Fruit fly (Drosophila melanogaster) whole organism, embryonic: ENCODE results near the gene ova.
A peak's percentile ranks its signal among the peaks of the same experiment; 100 is the strongest.

Experiments used
- Abd-B ChIP-seq: fragments of 200-800 bp; sonication (Bioruptor generic); optimal IDR thresholded peaks from 2 replicates; lab custom pipeline; 2018; ENCODE audit warnings: missing biosample characterization, mild to moderate bottlenecking, missing genetic modification characterization, moderate library complexity
- Adf1 ChIP-seq: fragments of 200-800 bp; sonication (Bioruptor generic); IDR thresholded peaks from 2 replicates; pipeline ENCODE4 v1.3.6; 2022; ENCODE audit warnings: missing biosample characterization, missing genetic modification characterization
- CG10267 ChIP-seq: fragments of 200-800 bp; sonication (Bioruptor generic); optimal IDR thresholded peaks from 2 replicates; lab custom pipeline; 2018; ENCODE audit warnings: missing biosample characterization, mild to moderate bottlenecking, missing genetic modification characterization, moderate library complexity
- CG10274 ChIP-seq: fragments of 200-800 bp; sonication (Bioruptor generic); optimal IDR thresholded peaks from 3 replicates; lab custom pipeline; 2017; ENCODE audit warnings: missing biosample characterization, mild to moderate bottlenecking, missing genetic modification characterization
- CG11247 ChIP-seq: fragments of 200-800 bp; sonication (Bioruptor generic); IDR thresholded peaks from 2 replicates; pipeline ENCODE4 v1.3.6; 2022; ENCODE audit warnings: missing biosample characterization, missing genetic modification characterization
- CG11723 ChIP-seq: fragments of 200-800 bp; sonication (Bioruptor generic); optimal IDR thresholded peaks from 2 replicates; lab custom pipeline; 2017; ENCODE audit warnings: missing biosample characterization, mild to moderate bottlenecking, missing genetic modification characterization
- CG12155 ChIP-seq: fragments of 200-800 bp; sonication (Bioruptor generic); optimal IDR thresholded peaks from 3 replicates; lab custom pipeline; 2016; ENCODE audit warnings: missing biosample characterization, missing genetic modification characterization
- CG12744 ChIP-seq: fragments of 200-800 bp; sonication (Bioruptor generic); optimal IDR thresholded peaks from 2 replicates; lab custom pipeline; 2016; ENCODE audit warnings: missing biosample characterization, missing genetic modification characterization
- CG12769 ChIP-seq: fragments of 200-800 bp; sonication (Bioruptor generic); optimal IDR thresholded peaks from 2 replicates; lab custom pipeline; 2019; ENCODE audit warnings: missing biosample characterization, mild to moderate bottlenecking, missing genetic modification characterization, moderate library complexity
- CG15601 ChIP-seq: fragments of 200-800 bp; sonication (Bioruptor generic); optimal IDR thresholded peaks from 3 replicates; lab custom pipeline; 2019; ENCODE audit warnings: missing biosample characterization, mild to moderate bottlenecking, missing genetic modification characterization, moderate library complexity
- CG1647 ChIP-seq: fragments of 200-800 bp; sonication (Bioruptor generic); optimal IDR thresholded peaks from 3 replicates; lab custom pipeline; 2016; ENCODE audit warnings: missing biosample characterization, missing genetic modification characterization
- CG18262 ChIP-seq: fragments of 200-800 bp; optimal IDR thresholded peaks from 3 replicates; lab custom pipeline; 2019; ENCODE audit warnings: missing biosample characterization, mild to moderate bottlenecking, missing genetic modification characterization, moderate library complexity
- CG18764 ChIP-seq: fragments of 200-800 bp; sonication (Bioruptor generic); optimal IDR thresholded peaks from 3 replicates; lab custom pipeline; 2016; ENCODE audit warnings: missing biosample characterization, missing genetic modification characterization
- CG30431 ChIP-seq: fragments of 200-800 bp; sonication (Bioruptor generic); optimal IDR thresholded peaks from 2 replicates; lab custom pipeline; 2017; ENCODE audit warnings: missing biosample characterization, missing genetic modification characterization
- CG4328 ChIP-seq: fragments of 200-800 bp; sonication (Bioruptor generic); optimal IDR thresholded peaks from 3 replicates; lab custom pipeline; 2017; ENCODE audit warnings: missing biosample characterization, missing genetic modification reagents, missing genetic modification characterization
- CG4424 ChIP-seq: fragments of 200-800 bp; sonication (Bioruptor generic); optimal IDR thresholded peaks from 3 replicates; lab custom pipeline; 2016; ENCODE audit warnings: missing biosample characterization, missing genetic modification characterization
- CG4820 ChIP-seq: fragments of 200-800 bp; sonication (Bioruptor generic); optimal IDR thresholded peaks from 3 replicates; lab custom pipeline; 2016; ENCODE audit warnings: missing biosample characterization, missing genetic modification characterization
- CG7745 ChIP-seq: fragments of 200-800 bp; sonication (Bioruptor generic); optimal IDR thresholded peaks from 2 replicates; lab custom pipeline; 2018; ENCODE audit warnings: missing biosample characterization, mild to moderate bottlenecking, missing genetic modification characterization, moderate library complexity
- CG8924 ChIP-seq: fragments of 200-800 bp; optimal IDR thresholded peaks from 3 replicates; lab custom pipeline; 2019; ENCODE audit warnings: missing biosample characterization, mild to moderate bottlenecking, missing genetic modification characterization, moderate library complexity
- CG9797 ChIP-seq: fragments of 200-800 bp; sonication (Bioruptor generic); optimal IDR thresholded peaks from 3 replicates; lab custom pipeline; 2018; ENCODE audit warnings: missing biosample characterization, mild to moderate bottlenecking, missing genetic modification characterization
- D ChIP-seq, 2 experiments: fragments of 200-800 bp in 1 of 2; fragments of >200 bp in 1 of 2; sonication (Bioruptor generic) in 1 of 2; optimal IDR thresholded peaks; 2 replicates in 1 of 2; 3 replicates in 1 of 2; lab custom pipeline; 2017; ENCODE audit warnings: mild to moderate bottlenecking in 1 of 2, missing biosample characterization in 1 of 2, missing genetic modification characterization in 1 of 2, missing genetic modification reagents in 1 of 2
- Dbx ChIP-seq: fragments of 200-800 bp; sonication (Bioruptor generic); IDR thresholded peaks from 3 replicates; pipeline ENCODE4 v1.3.6; 2022; ENCODE audit warnings: missing biosample characterization, missing genetic modification characterization
- Drgx ChIP-seq: fragments of 200-800 bp; sonication (Bioruptor generic); IDR thresholded peaks from 2 replicates; pipeline ENCODE4 v1.3.6; 2022; ENCODE audit warnings: missing biosample characterization, missing genetic modification characterization
- H2.0 ChIP-seq: fragments of 200-800 bp; sonication (Bioruptor generic); IDR thresholded peaks from 2 replicates; pipeline ENCODE4 v1.3.6; 2022; ENCODE audit warnings: missing biosample characterization, missing genetic modification characterization
- HHEX ChIP-seq: fragments of 200-800 bp; sonication (Bioruptor generic); optimal IDR thresholded peaks from 3 replicates; lab custom pipeline; 2017; ENCODE audit warnings: missing biosample characterization, mild to moderate bottlenecking, missing genetic modification characterization, missing genetic modification reagents
- HLH4C ChIP-seq: fragments of 200-800 bp; sonication (Bioruptor generic); IDR thresholded peaks from 3 replicates; pipeline ENCODE4 v1.3.6; 2022; ENCODE audit warnings: missing biosample characterization, missing genetic modification characterization; ENCODE audit not compliant: partially characterized antibody
- Jarid2 ChIP-seq: fragments of 200-800 bp; sonication (Bioruptor generic); optimal IDR thresholded peaks from 3 replicates; lab custom pipeline; 2017; ENCODE audit warnings: mild to moderate bottlenecking, missing biosample characterization, missing genetic modification reagents, missing genetic modification characterization
- Med ChIP-seq: fragments of 200-800 bp; sonication (Bioruptor generic); peaks from one replicate; lab custom pipeline; 2016; ENCODE audit warnings: missing biosample characterization, missing genetic modification characterization, mild to moderate bottlenecking, inconsistent platforms, moderate library complexity
- Meics ChIP-seq: fragments of 200-800 bp; sonication (Bioruptor generic); optimal IDR thresholded peaks from 2 replicates; lab custom pipeline; 2017; ENCODE audit warnings: missing biosample characterization, mild to moderate bottlenecking, missing genetic modification characterization
- Mes4 ChIP-seq: fragments of 200-800 bp; sonication (Bioruptor generic); optimal IDR thresholded peaks from 2 replicates; lab custom pipeline; 2016; ENCODE audit warnings: missing biosample characterization, missing genetic modification characterization
- Tbp ChIP-seq: fragments of >200 bp; optimal IDR thresholded peaks from 2 replicates; lab custom pipeline; 2018; ENCODE audit warnings: missing biosample characterization, missing genetic modification characterization
- Xbp1 ChIP-seq: fragments of 200-800 bp; sonication (Bioruptor generic); optimal IDR thresholded peaks from 3 replicates; lab custom pipeline; 2016; ENCODE audit warnings: missing biosample characterization, mild to moderate bottlenecking, missing genetic modification characterization
- al ChIP-seq: fragments of 200-800 bp; sonication (Bioruptor generic); IDR thresholded peaks from 2 replicates; pipeline ENCODE4 v1.3.6; 2022; ENCODE audit warnings: missing biosample characterization, missing genetic modification characterization
- ase ChIP-seq: fragments of 200-800 bp; sonication (Bioruptor generic); IDR thresholded peaks from 3 replicates; pipeline ENCODE4 v1.3.6; 2022; ENCODE audit warnings: missing biosample characterization, missing genetic modification characterization
- az2 ChIP-seq: fragments of 200-800 bp; sonication (Bioruptor generic); optimal IDR thresholded peaks from 3 replicates; lab custom pipeline; 2016; ENCODE audit warnings: missing biosample characterization, missing genetic modification characterization
- dmrt99B ChIP-seq: fragments of 200-800 bp; sonication (Bioruptor generic); optimal IDR thresholded peaks from 2 replicates; lab custom pipeline; 2018; ENCODE audit warnings: missing biosample characterization, mild to moderate bottlenecking, missing genetic modification characterization, moderate library complexity
- dpn ChIP-seq, 2 experiments: fragments of 200-800 bp; sonication (Bioruptor generic); optimal IDR thresholded peaks; 3 replicates each; lab custom pipeline; 2016; ENCODE audit warnings: missing biosample characterization in 2 of 2, missing genetic modification characterization in 2 of 2
- eyg ChIP-seq: fragments of 200-800 bp; sonication (Bioruptor generic); optimal IDR thresholded peaks from 3 replicates; lab custom pipeline; 2016; ENCODE audit warnings: missing biosample characterization, missing genetic modification characterization
- grau ChIP-seq: fragments of 200-800 bp; optimal IDR thresholded peaks from 3 replicates; lab custom pipeline; 2019; ENCODE audit warnings: missing biosample characterization, mild to moderate bottlenecking, missing genetic modification characterization, moderate library complexity
- h ChIP-seq: fragments of >200 bp; optimal IDR thresholded peaks from 2 replicates; lab custom pipeline; 2017
- jigr1 ChIP-seq: fragments of 200-800 bp; sonication (Bioruptor generic); IDR thresholded peaks from 3 replicates; pipeline ENCODE4 v1.3.6; 2022; ENCODE audit warnings: missing biosample characterization, missing genetic modification characterization
- pb ChIP-seq: fragments of 200-800 bp; sonication (Bioruptor generic); optimal IDR thresholded peaks from 3 replicates; lab custom pipeline; 2016; ENCODE audit warnings: missing biosample characterization, missing genetic modification characterization
- ranshi ChIP-seq: fragments of 200-800 bp; sonication (Bioruptor generic); IDR thresholded peaks from 2 replicates; pipeline ENCODE4 v1.3.6; 2022; ENCODE audit warnings: missing biosample characterization, missing genetic modification characterization
- sna ChIP-seq: fragments of 200-800 bp; sonication (Bioruptor generic); IDR thresholded peaks from 2 replicates; pipeline ENCODE4 v1.3.6; 2022; ENCODE audit warnings: missing biosample characterization, missing genetic modification characterization; ENCODE audit not compliant: partially characterized antibody
- tap ChIP-seq: fragments of 200-800 bp; optimal IDR thresholded peaks from 3 replicates; lab custom pipeline; 2019; ENCODE audit warnings: missing biosample characterization, mild to moderate bottlenecking, missing genetic modification characterization, moderate library complexity
- tll ChIP-seq, 2 experiments: fragments of 200-800 bp in 1 of 2; fragments of >200 bp in 1 of 2; sonication (Bioruptor generic) in 1 of 2; optimal IDR thresholded peaks; 2 replicates each; lab custom pipeline; 2017 to 2019; ENCODE audit warnings: missing biosample characterization in 2 of 2, missing genetic modification characterization in 2 of 2, mild to moderate bottlenecking in 1 of 2, moderate library complexity in 1 of 2
- z ChIP-seq: fragments of 200-800 bp; sonication (Bioruptor generic); IDR thresholded peaks from 3 replicates; pipeline ENCODE4 v1.3.6; 2022; ENCODE audit warnings: missing biosample characterization, missing genetic modification characterization
- zen2 ChIP-seq: fragments of 200-800 bp; sonication (Bioruptor generic); IDR thresholded peaks from 3 replicates; pipeline ENCODE4 v1.3.6; 2022; ENCODE audit warnings: missing biosample characterization, missing genetic modification characterization; ENCODE audit not compliant: partially characterized antibody

The ova gene

DNA sequence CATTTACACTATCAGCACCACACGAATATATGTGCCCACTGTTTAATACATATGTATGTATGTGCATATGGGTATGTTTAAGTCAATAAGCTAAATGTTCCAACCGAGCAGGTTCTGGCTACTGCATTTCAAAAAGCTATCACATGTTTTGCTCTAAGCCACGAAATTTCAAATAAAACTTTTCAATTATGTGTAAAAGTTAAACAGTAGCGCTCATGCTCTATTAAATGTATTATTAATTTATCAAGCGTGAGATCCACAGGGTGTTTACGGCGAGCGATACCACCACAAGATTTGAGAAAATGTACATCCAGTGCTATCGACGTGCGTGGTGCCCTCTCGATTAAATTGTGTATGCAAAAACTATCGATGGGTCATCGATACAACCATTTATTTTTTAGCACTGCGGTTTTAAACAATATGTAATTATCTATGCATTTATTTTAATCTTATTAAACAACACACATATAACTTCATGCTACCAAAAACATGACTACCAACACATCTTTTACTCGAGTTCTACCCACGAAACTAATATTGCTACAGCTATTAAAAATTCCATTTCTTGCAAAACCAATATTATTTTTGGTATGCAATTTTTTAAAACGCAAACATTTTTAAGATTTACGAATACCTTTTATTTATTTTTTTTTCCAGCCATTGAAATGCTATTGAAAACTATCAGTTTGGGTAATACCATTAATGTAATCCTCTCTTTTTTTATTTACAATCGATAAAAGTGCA lies 29.4 kb upstream of the ova start, which contains the start of gene Pten (continued):
- no peak for TF ChIP-seq CG11723 (GFP tag; lab: Kevin White, UChicago)
- no peak for TF ChIP-seq Jarid2 (GFP tag; lab: Kevin White, UChicago)
- peak; percentile 62 for TF ChIP-seq az2 (GFP tag; lab: Kevin White, UChicago)
- TF ChIP-seq CG15601 (tag; lab: Kevin White, UChicago): no peak
- peak; percentile 94 for TF ChIP-seq Med (GFP tag; lab: Kevin White, UChicago)
- peak; percentile 63 for TF ChIP-seq grau
- TF ChIP-seq CG11247 (GFP tag; lab: Robert Waterston, UW): no peak
- TF ChIP-seq Adf1 (GFP tag; lab: Robert Waterston, UW): no peak
- no peak for TF ChIP-seq dmrt99B (tag; lab: Kevin White, UChicago)
- no peak; the same call in 2 of the 3 replicates for TF ChIP-seq ase
- TF ChIP-seq h: no peak
- peak; percentile 88; the same call in 1 of the 3 replicates for TF ChIP-seq jigr1 (GFP tag; lab: Robert Waterston, UW)
- TF ChIP-seq CG18764 (GFP tag; lab: Kevin White, UChicago): peak; percentile 100
- no peak; the same call in 2 of the 3 replicates for TF ChIP-seq zen2 (GFP tag; lab: Robert Waterston, UW)
- TF ChIP-seq tap (tag; lab: Kevin White, UChicago): no peak
- TF ChIP-seq pb: peak; percentile 31
- TF ChIP-seq z (GFP tag; lab: Robert Waterston, UW): no peak
- no peak for TF ChIP-seq CG7745 (tag; lab: Kevin White, UChicago)
- TF ChIP-seq CG18262 (tag; lab: Kevin White, UChicago): peak; percentile 84
- TF ChIP-seq CG4328 (GFP tag; lab: Kevin White, UChicago): peak; percentile 45
- no peak for TF ChIP-seq HHEX (GFP tag; lab: Kevin White, UChicago)
- peak; percentile 56 for TF ChIP-seq Xbp1 (GFP tag; lab: Kevin White, UChicago)
- peak; percentile 43 for TF ChIP-seq eyg
- TF ChIP-seq al (GFP tag; lab: Robert Waterston, UW): no peak; the same call in 1 of the 2 replicates
- peak; percentile 76 for TF ChIP-seq CG10267 (tag; lab: Kevin White, UChicago)
- peak; percentile 94 for TF ChIP-seq HLH4C (GFP tag; lab: Robert Waterston, UW)
- TF ChIP-seq CG9797 (GFP tag; lab: Kevin White, UChicago): no peak
- TF ChIP-seq Meics (GFP tag; lab: Kevin White, UChicago): peak; percentile 75
- peak in 1 of 2 experiments; percentile 52 for TF ChIP-seq tll (GFP tag; optimal IDR thresholded peaks at IDR 0.05; lab: Kevin White, UChicago)
- no peak; the same call in 1 of the 2 replicates for TF ChIP-seq H2.0
- peak; percentile 28 for TF ChIP-seq CG10274 (GFP tag; lab: Kevin White, UChicago)
- TF ChIP-seq sna (GFP tag; lab: Robert Waterston, UW): peak; percentile 79; the same call in 1 of the 2 replicates
- peak; percentile 57 for TF ChIP-seq Mes4
- TF ChIP-seq Tbp (GFP tag; lab: Kevin White, UChicago): no peak
- TF ChIP-seq ranshi (GFP tag; lab: Robert Waterston, UW): no peak
- TF ChIP-seq CG12769 (tag; lab: Kevin White, UChicago): no peak
- TF ChIP-seq Dbx (GFP tag; lab: Robert Waterston, UW): peak; percentile 76; the same call in 2 of the 3 replicates
- TF ChIP-seq CG4820 (GFP tag; lab: Kevin White, UChicago): peak; percentile 76
- no peak for TF ChIP-seq CG30431 (GFP tag; lab: Kevin White, UChicago)
- TF ChIP-seq dpn (GFP tag; optimal IDR thresholded peaks at IDR 0.05; lab: Kevin White, UChicago): peak; percentile 63 to 76
- TF ChIP-seq CG8924 (tag; lab: Kevin White, UChicago): peak; percentile 80
- TF ChIP-seq CG12744 (GFP tag; lab: Kevin White, UChicago): peak; percentile 16
- no peak for TF ChIP-seq D (optimal IDR thresholded peaks at IDR 0.05; lab: Kevin White, UChicago)
- peak; percentile 65 for TF ChIP-seq D (GFP tag; optimal IDR thresholded peaks at IDR 0.05; lab: Kevin White, UChicago)
- no peak for TF ChIP-seq Drgx (GFP tag; lab: Robert Waterston, UW)
- TF ChIP-seq CG12155 (GFP tag; lab: Kevin White, UChicago): peak; percentile 57
- TF ChIP-seq Abd-B: no peak
- peak; percentile 82 for TF ChIP-seq CG4424 (GFP tag; lab: Kevin White, UChicago)
- peak; percentile 38 for TF ChIP-seq CG1647 (GFP tag; lab: Kevin White, UChicago)
